Worm (Caenorhabditis elegans): ENCODE results near the gene cutl-18.

- no peak for TF ChIP-seq elt-2 (tag; optimal IDR thresholded peaks at IDR 0.05)
- no peak for TF ChIP-seq pax-3 (tag; optimal IDR thresholded peaks at IDR 0.05)
- TF ChIP-seq lin-39 (tag; optimal IDR thresholded peaks at IDR 0.05) = no peak
- TF ChIP-seq dpl-1 (GFP tag; optimal IDR thresholded peaks at IDR 0.05) = no peak
- no peak for TF ChIP-seq tbx-2 (tag; optimal IDR thresholded peaks at IDR 0.05)
These were observed 25.2 kb upstream of the cutl-18 start, which contains the start of gene T02E9.5 for ce11 chrV:11341913-11342312.
